Worm (Caenorhabditis elegans): Measurements from ENCODE around the gene ZK262.8.

The ZK262.8 gene

DNA sequence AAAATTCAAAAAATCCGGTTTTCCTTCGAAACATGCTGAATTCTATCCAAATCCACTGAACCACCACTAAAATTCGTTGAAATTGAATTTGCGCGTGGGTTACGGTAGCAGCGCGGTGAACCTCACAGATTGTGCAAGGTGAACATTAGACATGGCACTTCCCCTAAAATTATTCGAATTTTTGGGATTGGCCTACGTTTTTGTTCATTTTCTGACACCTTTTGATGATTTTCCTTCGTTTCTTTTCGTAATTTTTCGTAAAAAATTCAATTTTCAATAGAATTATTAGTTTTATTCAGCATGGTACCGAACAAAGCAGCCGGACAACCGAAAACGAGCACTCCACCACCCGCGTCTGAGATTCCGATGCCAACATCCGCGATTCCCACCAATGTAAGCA is at the start of gene ZK262.8:
Gene ZK262.8, plus strand, starts transcription at position 301 of the 400 bp plus-strand sequence.
- TF ChIP-seq bed-1 (GFP tag; IDR thresholded peaks at IDR 0.05): no peak
- no peak for TF ChIP-seq ceh-79 (tag; optimal IDR thresholded peaks at IDR 0.05)
- no peak for TF ChIP-seq attf-6 (GFP tag; IDR thresholded peaks at IDR 0.05)
- no peak for TF ChIP-seq ceh-27 (GFP tag; optimal IDR thresholded peaks at IDR 0.05)
- no peak for TF ChIP-seq hrde-1 (tag; optimal IDR thresholded peaks at IDR 0.05; ENCODE audit: borderline replicate concordance)
- no peak for TF ChIP-seq ceh-58 (GFP tag; IDR thresholded peaks at IDR 0.05)
- no peak for TF ChIP-seq lsl-1 (GFP tag; optimal IDR thresholded peaks at IDR 0.05)
- no peak for TF ChIP-seq sptf-2 (GFP tag; optimal IDR thresholded peaks at IDR 0.05)
- no peak for TF ChIP-seq ztf-25 (GFP tag; IDR thresholded peaks at IDR 0.05)
- TF ChIP-seq attf-5 (GFP tag; optimal IDR thresholded peaks at IDR 0.05): no peak
- TF ChIP-seq bed-2 (GFP tag; IDR thresholded peaks at IDR 0.05): no peak
- no peak for TF ChIP-seq rpc-1 (optimal IDR thresholded peaks at IDR 0.05)
- TF ChIP-seq rpc-1 (tag; optimal IDR thresholded peaks at IDR 0.05): no peak
- no peak for TF ChIP-seq snpc-3.4 (tag; optimal IDR thresholded peaks at IDR 0.05)

ce11 chrV:18389046-18389445 is 49.1 kb upstream of the ZK262.8 start, which contains the start of the genes Y51A2B.4 and Y51A2B.5:
Gene Y51A2B.4, minus strand, starts transcription at chrV:18389146.
Gene Y51A2B.5, plus strand, starts transcription at chrV:18389277.
- TF ChIP-seq lin-54 (GFP tag; optimal IDR thresholded peaks at IDR 0.05) (no peak), T26A5.8 (tag; optimal IDR thresholded peaks at IDR 0.05) (no peak), unc-130 (GFP tag; optimal IDR thresholded peaks at IDR 0.05) (no peak), B0019.2 (GFP tag; conservative IDR thresholded peaks at IDR 0.05) (no peak), ztf-3 (GFP tag; optimal IDR thresholded peaks at IDR 0.05) (no peak), zfh-2 (GFP tag; conservative IDR thresholded peaks at IDR 0.05) (no peak), nhr-120 (GFP tag; IDR thresholded peaks at IDR 0.05) (no peak), sea-2 (GFP tag; IDR thresholded peaks at IDR 0.05) (no peak), mel-28 (tag; optimal IDR thresholded peaks at IDR 0.05; ENCODE audit: borderline replicate concordance) (no peak), lag-1 (GFP tag; IDR thresholded peaks at IDR 0.05) (no peak), somi-1 (GFP tag; optimal IDR thresholded peaks at IDR 0.05) (no peak), chd-7 (tag; optimal IDR thresholded peaks at IDR 0.05) (no peak), attf-5 (GFP tag; optimal IDR thresholded peaks at IDR 0.05) (no peak), F57C9.4 (tag; optimal IDR thresholded peaks at IDR 0.05) (no peak), madf-8 (GFP tag; conservative IDR thresholded peaks at IDR 0.05) (no peak), nfyb-1 (GFP tag; IDR thresholded peaks at IDR 0.05) (no peak), gei-17 (GFP tag; optimal IDR thresholded peaks at IDR 0.05) (no peak), snpc-1.3 (tag; optimal IDR thresholded peaks at IDR 0.05; ENCODE audit: insufficient read depth) (no peak), repo-1 (tag; optimal IDR thresholded peaks at IDR 0.05) (no peak)

- TF ChIP-seq madf-3 (GFP tag; IDR thresholded peaks at IDR 0.05): no peak
- no peak for TF ChIP-seq Y79H2A.3 (GFP tag; conservative IDR thresholded peaks at IDR 0.05)
Observed at ce11 chrV:18394203-18394602, 44.0 kb upstream of the ZK262.8 start, which contains the start of gene Y51A2B.6. Gene Y51A2B.6, minus strand, starts transcription at chrV:18394303.

- TF ChIP-seq nhr-120 (GFP tag; IDR thresholded peaks at IDR 0.05) (no peak), tbp1 (GFP tag; optimal IDR thresholded peaks at IDR 0.05) (no peak), lsy-27 (tag; optimal IDR thresholded peaks at IDR 0.05; ENCODE audit: borderline replicate concordance, insufficient read depth) (no peak), F10E7.11 (tag; optimal IDR thresholded peaks at IDR 0.05) (no peak), athp-1 (tag; optimal IDR thresholded peaks at IDR 0.05) (no peak), C06A6.2 (GFP tag; conservative IDR thresholded peaks at IDR 0.05) (no peak), ceh-58 (GFP tag; IDR thresholded peaks at IDR 0.05) (no peak), unc-62 (GFP tag; optimal IDR thresholded peaks at IDR 0.05) (no peak)
Observed at ce11 chrV:18395649-18396048, 42.5 kb upstream of the ZK262.8 start, which contains the start of gene Y51A2B.9. Gene Y51A2B.9, minus strand, starts transcription at chrV:18395749.

Data from whole organism, young adult.